Worm (Caenorhabditis elegans) whole organism, young adult: Measurements from ENCODE around the gene hlh-25.
A peak's percentile ranks its signal among the peaks of the same experiment; 100 is the strongest.

Experiments used
- F10E7.11 ChIP-seq: sonication (generic microtip); optimal IDR thresholded peaks from 2 replicates; lab custom pipeline; 2017; ENCODE audit warnings: mild to moderate bottlenecking, missing genetic modification characterization, moderate library complexity, missing compliant biosample characterization
- F23B12.7 ChIP-seq: sonication (generic microtip); optimal IDR thresholded peaks from 2 replicates; lab custom pipeline; 2017; ENCODE audit warnings: missing genetic modification characterization, mild to moderate bottlenecking, missing compliant biosample characterization, antibody characterized with exemption, moderate library complexity; ENCODE audit not compliant: insufficient read depth
- F33H1.4 ChIP-seq: fragments of 200-800 bp; sonication (Bioruptor generic); IDR thresholded peaks from 2 replicates; pipeline ENCODE4 v1.3.6; 2022; ENCODE audit warnings: missing genetic modification reagents, missing genetic modification characterization, missing compliant biosample characterization
- F52B5.7 ChIP-seq: sonication (generic microtip); optimal IDR thresholded peaks from 2 replicates; lab custom pipeline; 2016; ENCODE audit warnings: mild to moderate bottlenecking, missing genetic modification characterization, missing compliant biosample characterization
- F55B11.4 ChIP-seq: sonication (generic microtip); optimal IDR thresholded peaks from 2 replicates; lab custom pipeline; 2016; ENCODE audit warnings: missing compliant biosample characterization, missing genetic modification characterization, borderline replicate concordance; ENCODE audit not compliant: insufficient read depth
- K12H6.12 ChIP-seq: fragments of 200-800 bp; sonication (Bioruptor generic); optimal IDR thresholded peaks from 2 replicates; lab custom pipeline; 2018; ENCODE audit warnings: mild to moderate bottlenecking, missing genetic modification characterization, missing compliant biosample characterization
- Y56A3A.18 ChIP-seq: fragments of 200-800 bp; sonication (Bioruptor generic); IDR thresholded peaks from 2 replicates; pipeline ENCODE4 v1.3.6; 2022; ENCODE audit warnings: missing genetic modification reagents, missing genetic modification characterization, missing compliant biosample characterization
- Y79H2A.3 ChIP-seq: fragments of 200-800 bp; sonication (Bioruptor generic); conservative IDR thresholded peaks from 2 replicates; pipeline ENCODE4 v1.3.6; 2022; ENCODE audit warnings: missing genetic modification reagents, missing genetic modification characterization, missing compliant biosample characterization
- ZK185.1 ChIP-seq: sonication (generic microtip); optimal IDR thresholded peaks from 2 replicates; lab custom pipeline; 2016; ENCODE audit warnings: mild to moderate bottlenecking, missing genetic modification characterization, missing compliant biosample characterization; ENCODE audit not compliant: poor library complexity, severe bottlenecking
- akir-1 ChIP-seq: fragments of 200-800 bp; sonication (Bioruptor generic); optimal IDR thresholded peaks from 2 replicates; lab custom pipeline; 2018; ENCODE audit warnings: mild to moderate bottlenecking, missing genetic modification characterization, moderate library complexity, missing compliant biosample characterization
- atf-7 ChIP-seq: sonication (generic microtip); optimal IDR thresholded peaks from 2 replicates; lab custom pipeline; 2017; ENCODE audit warnings: mild to moderate bottlenecking, missing genetic modification characterization, missing compliant biosample characterization
- athp-1 ChIP-seq: sonication (generic microtip); optimal IDR thresholded peaks from 2 replicates; lab custom pipeline; 2017; ENCODE audit warnings: mild to moderate bottlenecking, missing genetic modification characterization, missing compliant biosample characterization
- attf-6 ChIP-seq: fragments of 200-800 bp; sonication (Bioruptor generic); IDR thresholded peaks from 2 replicates; pipeline ENCODE4 v1.3.6; 2022; ENCODE audit warnings: missing genetic modification reagents, missing genetic modification characterization, missing compliant biosample characterization
- cebp-2 ChIP-seq: fragments of 200-800 bp; sonication (Bioruptor generic); IDR thresholded peaks from 2 replicates; pipeline ENCODE4 v1.3.6; 2022; ENCODE audit warnings: missing genetic modification characterization, missing compliant biosample characterization
- ceh-79 ChIP-seq: sonication (generic microtip); optimal IDR thresholded peaks from 2 replicates; lab custom pipeline; 2017; ENCODE audit warnings: mild to moderate bottlenecking, missing genetic modification characterization, missing compliant biosample characterization
- die-1 ChIP-seq: sonication (generic microtip); optimal IDR thresholded peaks from 2 replicates; lab custom pipeline; 2016; ENCODE audit warnings: missing genotype, mild to moderate bottlenecking, missing genetic modification characterization, missing compliant biosample characterization
- efl-1 ChIP-seq: fragments of 150-350 bp; optimal IDR thresholded peaks from 2 replicates; lab custom pipeline; 2014; ENCODE audit warnings: missing biosample characterization, missing genetic modification reagents, missing genetic modification characterization
- egl-18 ChIP-seq: fragments of 200-800 bp; sonication (Bioruptor generic); IDR thresholded peaks from 2 replicates; pipeline ENCODE4 v1.3.6; 2022; ENCODE audit warnings: missing genetic modification reagents, missing genetic modification characterization, missing compliant biosample characterization
- ekl-4 ChIP-seq: fragments of 200-800 bp; sonication (Bioruptor generic); IDR thresholded peaks from 2 replicates; pipeline ENCODE4 v1.3.6; 2022; ENCODE audit warnings: missing genetic modification reagents, missing genetic modification characterization, missing compliant biosample characterization
- gei-17 ChIP-seq: fragments of 200-800 bp; sonication (Bioruptor generic); optimal IDR thresholded peaks from 2 replicates; lab custom pipeline; 2018; ENCODE audit warnings: mild to moderate bottlenecking, missing genetic modification characterization, missing compliant biosample characterization
- hmg-1.2 ChIP-seq: fragments of 200-800 bp; sonication (Bioruptor generic); IDR thresholded peaks from 2 replicates; pipeline ENCODE4 v1.3.6; 2022; ENCODE audit warnings: missing genetic modification reagents, missing genetic modification characterization, missing compliant biosample characterization
- lin-26 ChIP-seq: fragments of 200-800 bp; sonication (Bioruptor generic); IDR thresholded peaks from 2 replicates; pipeline ENCODE4 v1.3.6; 2022; ENCODE audit warnings: missing genetic modification reagents, missing genetic modification characterization, missing compliant biosample characterization
- lin-35 ChIP-seq, 3 experiments: fragments of 150-350 bp in 2 of 3; sonication (generic microtip) in 1 of 3; optimal IDR thresholded peaks; 2 replicates each; lab custom pipeline; 2014 to 2018; ENCODE audit warnings: missing biosample characterization in 3 of 3, missing genetic modification characterization in 3 of 3, missing genetic modification reagents in 3 of 3
- lsl-1 ChIP-seq: fragments of 200-800 bp; sonication (Bioruptor generic); optimal IDR thresholded peaks from 2 replicates; lab custom pipeline; 2018; ENCODE audit warnings: mild to moderate bottlenecking, missing genetic modification characterization, moderate library complexity, missing compliant biosample characterization
- lsy-27 ChIP-seq: sonication (generic microtip); optimal IDR thresholded peaks from 2 replicates; lab custom pipeline; 2017; ENCODE audit warnings: missing genetic modification characterization, mild to moderate bottlenecking, missing compliant biosample characterization, antibody characterized with exemption, missing genotype, borderline replicate concordance; ENCODE audit not compliant: insufficient read depth
- madf-6 ChIP-seq: fragments of 200-800 bp; sonication (Bioruptor generic); IDR thresholded peaks from 2 replicates; pipeline ENCODE4 v1.3.6; 2022; ENCODE audit warnings: missing genetic modification reagents, missing genetic modification characterization, missing compliant biosample characterization
- madf-8 ChIP-seq: fragments of 200-800 bp; sonication (Bioruptor generic); conservative IDR thresholded peaks from 2 replicates; pipeline ENCODE4 v1.3.6; 2022; ENCODE audit warnings: missing genetic modification reagents, missing genetic modification characterization, missing compliant biosample characterization
- mel-28 ChIP-seq: sonication (generic microtip); optimal IDR thresholded peaks from 2 replicates; lab custom pipeline; 2016; ENCODE audit warnings: borderline replicate concordance, mild to moderate bottlenecking, missing genetic modification characterization, missing compliant biosample characterization
- nfyb-1 ChIP-seq: fragments of 200-800 bp; sonication (Bioruptor generic); IDR thresholded peaks from 2 replicates; pipeline ENCODE4 v1.3.6; 2022; ENCODE audit warnings: missing genetic modification reagents, missing genetic modification characterization, missing compliant biosample characterization
- nhr-90 ChIP-seq: sonication (generic microtip); optimal IDR thresholded peaks from 2 replicates; lab custom pipeline; 2016; ENCODE audit warnings: missing genotype, mild to moderate bottlenecking, missing genetic modification characterization, missing compliant biosample characterization
- pbrm-1 ChIP-seq: fragments of 200-800 bp; sonication (Bioruptor generic); IDR thresholded peaks from 2 replicates; pipeline ENCODE4 v1.3.6; 2022; ENCODE audit warnings: missing genetic modification reagents, missing genetic modification characterization, missing compliant biosample characterization
- rec-8 ChIP-seq, 2 experiments: sonication (generic microtip); optimal IDR thresholded peaks; 2 replicates each; lab custom pipeline; 2016; ENCODE audit warnings: mild to moderate bottlenecking in 2 of 2, missing genetic modification characterization in 2 of 2, missing genetic modification reagents in 2 of 2, missing genotype in 2 of 2, missing biosample characterization in 1 of 2, missing compliant biosample characterization in 1 of 2, moderate library complexity in 1 of 2
- sdz-38 ChIP-seq: sonication (generic microtip); optimal IDR thresholded peaks from 2 replicates; lab custom pipeline; 2016; ENCODE audit warnings: missing genotype, missing genetic modification characterization, missing compliant biosample characterization
- snpc-1.1 ChIP-seq: sonication (generic microtip); optimal IDR thresholded peaks from 2 replicates; lab custom pipeline; 2017; ENCODE audit warnings: missing genetic modification characterization, mild to moderate bottlenecking, missing compliant biosample characterization, antibody characterized with exemption, moderate library complexity, missing genotype, missing genetic modification reagents; ENCODE audit not compliant: insufficient read depth
- snpc-4 ChIP-seq, 5 experiments: fragments of 150-350 bp in 1 of 5; sonication (generic microtip) in 4 of 5; optimal IDR thresholded peaks; 2 replicates each; lab custom pipeline; 2014 to 2018; ENCODE audit warnings: missing genetic modification characterization in 5 of 5, missing biosample characterization in 3 of 5, antibody characterized with exemption in 2 of 5, mild to moderate bottlenecking in 2 of 5, missing compliant biosample characterization in 2 of 5, missing genotype in 2 of 5, moderate library complexity in 2 of 5, missing genetic modification reagents in 1 of 5
- somi-1 ChIP-seq: fragments of 200-800 bp; sonication (Bioruptor generic); optimal IDR thresholded peaks from 2 replicates; lab custom pipeline; 2018; ENCODE audit warnings: mild to moderate bottlenecking, missing genetic modification characterization, missing compliant biosample characterization
- sptf-2 ChIP-seq: fragments of 200-800 bp; sonication (Bioruptor generic); optimal IDR thresholded peaks from 2 replicates; lab custom pipeline; 2018; ENCODE audit warnings: mild to moderate bottlenecking, missing genetic modification characterization, missing compliant biosample characterization
- xnd-1 ChIP-seq: sonication (generic microtip); optimal IDR thresholded peaks from 2 replicates; lab custom pipeline; 2016; ENCODE audit warnings: missing genotype, missing genetic modification reagents, missing genetic modification characterization, missing compliant biosample characterization
- ztf-25 ChIP-seq: fragments of 200-800 bp; sonication (Bioruptor generic); IDR thresholded peaks from 2 replicates; pipeline ENCODE4 v1.3.6; 2022; ENCODE audit warnings: missing genetic modification reagents, missing genetic modification characterization, missing compliant biosample characterization
- ztf-28 ChIP-seq: fragments of 200-800 bp; sonication (Bioruptor generic); IDR thresholded peaks from 2 replicates; pipeline ENCODE4 v1.3.6; 2022; ENCODE audit warnings: missing genetic modification reagents, missing genetic modification characterization, missing compliant biosample characterization

Gene hlh-25

DNA sequence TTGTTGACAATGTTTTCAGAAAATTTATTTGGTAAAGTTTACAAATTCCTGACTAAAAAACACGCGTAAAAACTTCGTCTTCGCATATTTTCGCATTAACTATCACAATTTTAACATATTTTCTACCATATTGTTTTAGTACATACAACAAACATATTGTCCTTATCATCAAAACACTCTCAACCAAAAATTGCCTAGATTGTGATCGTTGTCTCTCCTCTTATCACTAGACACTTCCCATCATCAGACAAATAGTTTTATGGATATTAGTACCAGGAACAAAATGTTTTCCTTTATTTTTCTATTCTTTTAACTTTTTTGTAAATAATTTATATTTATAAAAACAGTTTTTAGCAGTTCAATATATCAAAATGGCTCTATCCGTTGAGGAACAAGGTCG lies 26.4 kb downstream of the hlh-25 start, which contains the start of gene C17C3.3:
Gene C17C3.3 (plus strand): TSS at position 346 of the 400 bp plus-strand sequence.
- TF ChIP-seq ZK185.1 (tag; lab: Kevin White, UChicago) (no peak), sptf-2 (GFP tag; lab: Kevin White, UChicago) (no peak), F33H1.4 (no peak), lin-35 (GFP tag; optimal IDR thresholded peaks at IDR 0.05; lab: Kevin White, UChicago) (no peak), die-1 (tag; lab: Kevin White, UChicago) (no peak), athp-1 (tag; lab: Kevin White, UChicago) (no peak), F55B11.4 (no peak), ztf-25 (GFP tag; lab: Robert Waterston, UW) (no peak), akir-1 (no peak), ceh-79 (tag; lab: Kevin White, UChicago) (no peak), lin-26 (GFP tag; lab: Robert Waterston, UW) (no peak), ekl-4 (no peak), madf-6 (GFP tag; lab: Robert Waterston, UW) (no peak), Y56A3A.18 (no peak), gei-17 (GFP tag; lab: Kevin White, UChicago) (no peak)

DNA sequence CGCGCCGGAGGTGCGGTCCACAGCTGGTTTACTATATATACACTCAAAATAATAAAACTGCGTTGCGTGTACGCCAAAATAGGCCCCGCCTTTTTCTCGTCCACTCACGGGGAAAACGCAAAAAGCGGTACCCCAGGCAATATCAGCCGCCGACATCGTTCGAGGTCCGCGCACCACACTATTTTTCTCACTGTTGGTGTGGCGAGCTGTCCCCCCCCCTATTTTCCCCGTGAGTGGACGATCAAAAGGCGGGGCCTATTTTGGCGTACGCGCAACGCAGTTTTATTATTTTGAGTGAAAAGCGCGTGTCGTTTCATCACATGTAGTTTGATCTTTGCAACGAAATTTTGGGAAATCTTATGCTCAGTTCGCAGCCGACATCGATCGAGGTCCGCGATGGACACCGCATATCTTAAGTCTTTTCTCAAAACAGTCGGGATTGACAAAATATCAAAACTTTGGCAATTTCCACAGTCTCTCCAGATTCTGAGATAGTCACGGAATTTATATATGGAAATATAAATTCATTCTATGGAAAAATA lies 30.1 kb downstream of the hlh-25 start:
- no peak for TF ChIP-seq somi-1 (GFP tag; lab: Kevin White, UChicago)
- no peak for TF ChIP-seq rec-8 (tag; optimal IDR thresholded peaks at IDR 0.05; lab: Kevin White, UChicago)
- TF ChIP-seq Y79H2A.3 (GFP tag; lab: Robert Waterston, UW), result no peak
- no peak for TF ChIP-seq ztf-28 (GFP tag; lab: Robert Waterston, UW)
- TF ChIP-seq snpc-4 (GFP tag; optimal IDR thresholded peaks at IDR 0.05; lab: Kevin White, UChicago), result no peak
- peak in 2 of 4 experiments; percentile 75 to 91 for TF ChIP-seq snpc-4 (tag; optimal IDR thresholded peaks at IDR 0.05; lab: Kevin White, UChicago)
- TF ChIP-seq pbrm-1 (GFP tag; lab: Robert Waterston, UW), result peak; percentile 72; the same call in 1 of the 2 replicates
- no peak for TF ChIP-seq sdz-38 (tag; lab: Kevin White, UChicago)
- peak; percentile 82; the same call in 1 of the 2 replicates for TF ChIP-seq attf-6 (GFP tag; lab: Robert Waterston, UW)
- no peak for TF ChIP-seq F52B5.7
- no peak for TF ChIP-seq efl-1 (GFP tag; lab: Kevin White, UChicago)
- TF ChIP-seq xnd-1 (tag; lab: Kevin White, UChicago), result no peak
- TF ChIP-seq lsy-27 (tag; lab: Kevin White, UChicago), result no peak
- no peak for TF ChIP-seq mel-28 (tag; lab: Kevin White, UChicago)
- no peak for TF ChIP-seq nhr-90 (tag; lab: Kevin White, UChicago)
- TF ChIP-seq atf-7, result no peak
- no peak for TF ChIP-seq egl-18 (GFP tag; lab: Robert Waterston, UW)
- peak; percentile 80 for TF ChIP-seq snpc-1.1 (tag; lab: Kevin White, UChicago)
- peak; percentile 74 for TF ChIP-seq hmg-1.2 (GFP tag; lab: Robert Waterston, UW)
- TF ChIP-seq nfyb-1 (GFP tag; lab: Robert Waterston, UW), result 0 out of 2 replicates have a peak, but pooled peaks have one; percentile 41
- TF ChIP-seq cebp-2 (GFP tag; lab: Robert Waterston, UW), result 0 out of 2 replicates have a peak, but pooled peaks have one; percentile 50
- TF ChIP-seq lsl-1 (GFP tag; lab: Kevin White, UChicago), result no peak
- no peak for TF ChIP-seq F10E7.11
- no peak for TF ChIP-seq K12H6.12 (tag; lab: Kevin White, UChicago)
- no peak for TF ChIP-seq F23B12.7 (tag; lab: Kevin White, UChicago)
- TF ChIP-seq madf-8 (GFP tag; lab: Robert Waterston, UW), result no peak
- TF ChIP-seq lin-26 (GFP tag; lab: Robert Waterston, UW), result 0 out of 2 replicates have a peak, but pooled peaks have one; percentile 56
